Worm (Caenorhabditis elegans) whole organism, late embryonic: Measurements from ENCODE around the gene fbxa-167.

Source experiments
- C38D4.7 ChIP-seq: fragments of 200-800 bp; sonication (Bioruptor generic); optimal IDR thresholded peaks from 2 replicates; lab custom pipeline; 2018; ENCODE audit warnings: mild to moderate bottlenecking, missing genetic modification characterization, moderate library complexity, missing compliant biosample characterization
- F13H6.1 ChIP-seq: sonication (generic microtip); optimal IDR thresholded peaks from 2 replicates; lab custom pipeline; 2016; ENCODE audit warnings: missing genetic modification characterization, missing compliant biosample characterization
- K02D7.2 ChIP-seq: sonication (generic microtip); optimal IDR thresholded peaks from 2 replicates; lab custom pipeline; 2017; ENCODE audit warnings: mild to moderate bottlenecking, missing genetic modification characterization, missing compliant biosample characterization
- K09A11.1 ChIP-seq: sonication (generic microtip); optimal IDR thresholded peaks from 2 replicates; lab custom pipeline; 2017; ENCODE audit warnings: antibody characterized with exemption, mild to moderate bottlenecking, missing genetic modification characterization, missing compliant biosample characterization; ENCODE audit not compliant: insufficient read depth
- T23F11.4 ChIP-seq: fragments of 200-800 bp; sonication (Bioruptor generic); optimal IDR thresholded peaks from 2 replicates; lab custom pipeline; 2018; ENCODE audit warnings: mild to moderate bottlenecking, missing genetic modification characterization, missing compliant biosample characterization
- Y22D7AL.16 ChIP-seq: sonication (generic microtip); optimal IDR thresholded peaks from 2 replicates; lab custom pipeline; 2016; ENCODE audit warnings: missing genetic modification characterization, missing compliant biosample characterization
- ahr-1 ChIP-seq: sonication (generic microtip); optimal IDR thresholded peaks from 2 replicates; lab custom pipeline; 2016; ENCODE audit warnings: missing genetic modification characterization, missing compliant biosample characterization
- ceh-14 ChIP-seq: sonication (generic microtip); optimal IDR thresholded peaks from 2 replicates; lab custom pipeline; 2016; ENCODE audit warnings: missing genotype, missing genetic modification characterization, missing compliant biosample characterization
- ceh-19 ChIP-seq: fragments of 200-800 bp; sonication (Bioruptor generic); optimal IDR thresholded peaks from 2 replicates; lab custom pipeline; 2018; ENCODE audit warnings: mild to moderate bottlenecking, missing genetic modification characterization, missing compliant biosample characterization
- ceh-31 ChIP-seq: sonication (generic microtip); optimal IDR thresholded peaks from 2 replicates; lab custom pipeline; 2016; ENCODE audit warnings: missing genetic modification characterization, missing compliant biosample characterization
- ceh-34 ChIP-seq: sonication (generic microtip); optimal IDR thresholded peaks from 2 replicates; lab custom pipeline; 2016; ENCODE audit warnings: mild to moderate bottlenecking, missing genetic modification characterization, missing compliant biosample characterization
- ceh-45 ChIP-seq: fragments of 200-800 bp; sonication (Bioruptor generic); IDR thresholded peaks from 2 replicates; pipeline ENCODE4 v1.3.6; 2022; ENCODE audit warnings: missing genetic modification reagents, missing genetic modification characterization, missing compliant biosample characterization
- ceh-48 ChIP-seq: sonication (generic microtip); optimal IDR thresholded peaks from 2 replicates; lab custom pipeline; 2016; ENCODE audit warnings: missing genetic modification characterization, inconsistent platforms, missing compliant biosample characterization
- ceh-9 ChIP-seq: sonication (generic microtip); optimal IDR thresholded peaks from 2 replicates; lab custom pipeline; 2016; ENCODE audit warnings: mild to moderate bottlenecking, missing genetic modification characterization, inconsistent platforms, missing compliant biosample characterization
- dve-1 ChIP-seq: sonication (generic microtip); optimal IDR thresholded peaks from 2 replicates; lab custom pipeline; 2017; ENCODE audit warnings: antibody characterized with exemption, mild to moderate bottlenecking, missing genetic modification characterization, missing compliant biosample characterization
- elt-2 ChIP-seq: sonication (generic microtip); optimal IDR thresholded peaks from 2 replicates; lab custom pipeline; 2016; ENCODE audit warnings: missing genetic modification reagents, missing genetic modification characterization, missing compliant biosample characterization
- ets-4 ChIP-seq: sonication (generic microtip); optimal IDR thresholded peaks from 2 replicates; lab custom pipeline; 2016; ENCODE audit warnings: missing genetic modification characterization, missing compliant biosample characterization
- fax-1 ChIP-seq: sonication (generic microtip); optimal IDR thresholded peaks from 2 replicates; lab custom pipeline; 2016; ENCODE audit warnings: missing genotype, missing genetic modification characterization, missing compliant biosample characterization
- fkh-6 ChIP-seq: sonication (generic microtip); optimal IDR thresholded peaks from 2 replicates; lab custom pipeline; 2016; ENCODE audit warnings: missing genetic modification characterization, missing compliant biosample characterization
- hlh-13 ChIP-seq: fragments of 200-800 bp; sonication (Bioruptor generic); optimal IDR thresholded peaks from 2 replicates; lab custom pipeline; 2018; ENCODE audit warnings: mild to moderate bottlenecking, missing genetic modification characterization, missing compliant biosample characterization
- hlh-30 ChIP-seq: sonication (generic microtip); optimal IDR thresholded peaks from 2 replicates; lab custom pipeline; 2017; ENCODE audit warnings: antibody characterized with exemption, missing genetic modification characterization, missing compliant biosample characterization; ENCODE audit not compliant: insufficient read depth
- lim-6 ChIP-seq: sonication (generic microtip); optimal IDR thresholded peaks from 2 replicates; lab custom pipeline; 2016; ENCODE audit warnings: missing genetic modification characterization, missing compliant biosample characterization
- lin-11 ChIP-seq: fragments of 200-800 bp; sonication (Bioruptor generic); optimal IDR thresholded peaks from 2 replicates; lab custom pipeline; 2018; ENCODE audit warnings: mild to moderate bottlenecking, missing genetic modification characterization, missing compliant biosample characterization
- madf-2 ChIP-seq: sonication (generic microtip); optimal IDR thresholded peaks from 2 replicates; lab custom pipeline; 2017; ENCODE audit warnings: missing genetic modification characterization, missing compliant biosample characterization
- mec-3 ChIP-seq: sonication (generic microtip); optimal IDR thresholded peaks from 2 replicates; lab custom pipeline; 2016; ENCODE audit warnings: borderline replicate concordance, missing genetic modification characterization, missing compliant biosample characterization
- nhr-11 ChIP-seq: fragments of 150-350 bp; optimal IDR thresholded peaks from 2 replicates; lab custom pipeline; 2014; ENCODE audit warnings: missing biosample characterization, missing genetic modification characterization
- nhr-232 ChIP-seq: sonication (generic microtip); optimal IDR thresholded peaks from 2 replicates; lab custom pipeline; 2016; ENCODE audit warnings: missing genetic modification characterization, missing compliant biosample characterization
- odd-2 ChIP-seq: sonication (generic microtip); optimal IDR thresholded peaks from 2 replicates; lab custom pipeline; 2017; ENCODE audit warnings: antibody characterized with exemption, mild to moderate bottlenecking, missing genetic modification characterization, missing compliant biosample characterization
- pag-3 ChIP-seq: sonication (generic microtip); optimal IDR thresholded peaks from 2 replicates; lab custom pipeline; 2016; ENCODE audit warnings: missing compliant biosample characterization, missing genetic modification characterization, borderline replicate concordance
- pax-1 ChIP-seq: fragments of 150-350 bp; optimal IDR thresholded peaks from 2 replicates; lab custom pipeline; 2014; ENCODE audit warnings: missing biosample characterization, missing genetic modification characterization
- pha-2 ChIP-seq: sonication (generic microtip); optimal IDR thresholded peaks from 2 replicates; lab custom pipeline; 2017; ENCODE audit warnings: mild to moderate bottlenecking, missing genetic modification characterization, missing compliant biosample characterization
- pqm-1 ChIP-seq: sonication (generic microtip); optimal IDR thresholded peaks from 2 replicates; lab custom pipeline; 2016; ENCODE audit warnings: missing genetic modification characterization, missing compliant biosample characterization
- ref-2 ChIP-seq: sonication (generic microtip); optimal IDR thresholded peaks from 2 replicates; lab custom pipeline; 2016; ENCODE audit warnings: missing genetic modification characterization, missing compliant biosample characterization
- sdc-2 ChIP-seq: sonication (generic microtip); optimal IDR thresholded peaks from 2 replicates; lab custom pipeline; 2016; ENCODE audit warnings: missing genotype, missing genetic modification characterization, missing compliant biosample characterization
- tbx-2 ChIP-seq: sonication (generic microtip); optimal IDR thresholded peaks from 2 replicates; lab custom pipeline; 2016; ENCODE audit warnings: missing genetic modification characterization, missing compliant biosample characterization
- ttx-3 ChIP-seq: sonication (generic microtip); optimal IDR thresholded peaks from 2 replicates; lab custom pipeline; 2016; ENCODE audit warnings: missing genetic modification reagents, missing genetic modification characterization, missing compliant biosample characterization
- unc-42 ChIP-seq: sonication (generic microtip); optimal IDR thresholded peaks from 2 replicates; lab custom pipeline; 2016; ENCODE audit warnings: missing genotype, missing genetic modification characterization, missing compliant biosample characterization
- unc-55 ChIP-seq: sonication (generic microtip); optimal IDR thresholded peaks from 2 replicates; lab custom pipeline; 2017; ENCODE audit warnings: missing biosample characterization, missing genetic modification reagents, missing genetic modification characterization
- zip-5 ChIP-seq: sonication (generic microtip); optimal IDR thresholded peaks from 2 replicates; lab custom pipeline; 2016; ENCODE audit warnings: missing genetic modification characterization, missing compliant biosample characterization
- ztf-16 ChIP-seq: sonication (generic microtip); optimal IDR thresholded peaks from 2 replicates; lab custom pipeline; 2017; ENCODE audit warnings: missing genetic modification characterization, missing compliant biosample characterization

fbxa-167 gene

ce11 chrII:13677927-13678326, 36.6 kb downstream of the fbxa-167 start (continued):
- no peak for TF ChIP-seq nhr-232 (tag; lab: Kevin White, UChicago)

ce11 chrII:13678555-13679119, 37.3 kb downstream of the fbxa-167 start:
- TF ChIP-seq ref-2, result peak; percentile 10
- TF ChIP-seq mec-3, result no peak
- TF ChIP-seq, all 69 proteins: peak for 1

ce11 chrII:13679775-13680320, 38.6 kb downstream of the fbxa-167 start:
- no peak for TF ChIP-seq fax-1 (tag; lab: Kevin White, UChicago)
- TF ChIP-seq ahr-1 (tag; lab: Kevin White, UChicago), result no peak
- TF ChIP-seq sdc-2 (tag; lab: Kevin White, UChicago), result no peak
- no peak for TF ChIP-seq ztf-16
- TF ChIP-seq lim-6 (tag; lab: Kevin White, UChicago), result no peak
- no peak for TF ChIP-seq ceh-34 (tag; lab: Kevin White, UChicago)
- no peak for TF ChIP-seq tbx-2 (tag; lab: Kevin White, UChicago)
- TF ChIP-seq ttx-3, result no peak
- no peak for TF ChIP-seq elt-2 (tag; lab: Kevin White, UChicago)
- no peak for TF ChIP-seq K09A11.1 (tag; lab: Kevin White, UChicago)
- TF ChIP-seq hlh-30 (tag; lab: Kevin White, UChicago), result no peak
- no peak for TF ChIP-seq fkh-6 (tag; lab: Kevin White, UChicago)
- no peak for TF ChIP-seq T23F11.4 (GFP tag; lab: Kevin White, UChicago)
- TF ChIP-seq ceh-31 (tag; lab: Kevin White, UChicago), result no peak
- no peak for TF ChIP-seq pag-3
- TF ChIP-seq odd-2 (tag; lab: Kevin White, UChicago), result no peak
- TF ChIP-seq pha-2 (tag; lab: Kevin White, UChicago), result no peak
- TF ChIP-seq ceh-45 (GFP tag; lab: Robert Waterston, UW), result no peak
- TF ChIP-seq hlh-13 (GFP tag; lab: Kevin White, UChicago), result no peak

- TF ChIP-seq ref-2 (no peak), ceh-48 (tag; lab: Kevin White, UChicago) (no peak), unc-42 (tag; lab: Kevin White, UChicago) (no peak), Y22D7AL.16 (tag; lab: Kevin White, UChicago) (no peak), pax-1 (tag; lab: Kevin White, UChicago) (no peak), fax-1 (tag; lab: Kevin White, UChicago) (no peak), pag-3 (no peak), madf-2 (no peak), zip-5 (tag; lab: Kevin White, UChicago) (no peak), C38D4.7 (no peak)
- TF ChIP-seq, all 69 proteins: peak for 0
Observed at ce11 chrII:13681063-13681462, 39.8 kb downstream of the fbxa-167 start.

- TF ChIP-seq ztf-16 (no peak), ceh-14 (tag; lab: Kevin White, UChicago) (no peak), unc-55 (no peak), F13H6.1 (tag; lab: Kevin White, UChicago) (no peak), unc-42 (tag; lab: Kevin White, UChicago) (no peak), ets-4 (tag; lab: Kevin White, UChicago) (no peak), ceh-45 (GFP tag; lab: Robert Waterston, UW) (no peak), lin-11 (tag; lab: Kevin White, UChicago) (no peak), ahr-1 (tag; lab: Kevin White, UChicago) (no peak), ceh-9 (no peak), dve-1 (tag; lab: Kevin White, UChicago) (no peak), C38D4.7 (no peak), K02D7.2 (no peak), pqm-1 (tag; lab: Kevin White, UChicago) (no peak), T23F11.4 (GFP tag; lab: Kevin White, UChicago) (no peak), nhr-11 (tag; lab: Kevin White, UChicago) (no peak), elt-2 (tag; lab: Kevin White, UChicago) (no peak), pag-3 (no peak), ceh-19 (GFP tag; lab: Kevin White, UChicago) (no peak)
Observed at ce11 chrII:13685581-13685980, 44.3 kb downstream of the fbxa-167 start.
